Fruit fly (Drosophila melanogaster): ENCODE results near the gene CG31855.

CG31855 gene

DNA sequence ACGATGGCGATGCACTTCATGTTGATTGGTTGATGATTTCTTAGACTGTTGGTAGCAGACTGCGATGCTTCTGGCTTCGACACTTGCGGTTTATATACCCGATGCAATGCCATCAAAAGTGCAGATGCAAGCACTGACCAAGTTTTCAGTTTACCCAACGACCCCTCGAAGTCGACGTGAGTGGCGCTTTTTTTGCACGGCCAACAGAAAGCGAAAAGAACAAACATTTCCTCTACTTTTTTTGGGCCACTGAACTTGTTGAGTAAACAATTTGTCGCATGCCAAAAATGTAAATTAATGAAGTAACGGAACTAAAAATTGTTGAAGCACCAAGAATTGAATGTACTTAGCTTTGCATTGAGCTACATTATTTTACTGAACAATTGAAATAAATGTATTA is 42.6 kb downstream of the CG31855 start, which contains the start of gene Vm34Ca:
Vm34Ca (minus strand) TSS at position 66 of the 400 bp plus-strand sequence.
- TF ChIP-seq EcR (GFP tag; optimal IDR thresholded peaks at IDR 0.05) = no peak
- TF ChIP-seq psq (optimal IDR thresholded peaks at IDR 0.05) = no peak
- no peak for TF ChIP-seq CG8478 (optimal IDR thresholded peaks at IDR 0.05)
- no peak for TF ChIP-seq usp (GFP tag; optimal IDR thresholded peaks at IDR 0.05)
- no peak for TF ChIP-seq Dll (optimal IDR thresholded peaks at IDR 0.05)
- TF ChIP-seq pan (optimal IDR thresholded peaks at IDR 0.05) = no peak

DNA sequence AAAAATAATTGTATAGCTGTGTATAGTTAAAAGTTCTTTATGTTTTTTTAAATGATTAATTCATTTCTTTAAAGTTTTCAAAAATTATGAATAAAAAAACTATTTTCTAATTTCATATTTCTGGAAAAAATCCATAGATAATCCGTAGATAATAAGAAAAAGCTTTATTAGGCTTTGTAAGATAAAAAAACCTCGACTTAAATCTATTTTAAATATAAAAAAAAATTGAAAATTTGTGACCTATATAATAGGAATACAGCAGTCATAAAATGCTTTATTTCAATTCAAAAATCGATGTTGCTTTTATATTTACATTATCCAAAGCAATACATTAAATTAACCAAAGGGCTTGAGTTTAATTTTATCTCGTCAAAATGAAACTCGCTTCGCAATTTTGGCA is 43.2 kb downstream of the CG31855 start, which contains the start of gene Flad2:
Flad2 (plus strand) TSS at position 301 of the 400 bp plus-strand sequence.
- TF ChIP-seq pan (optimal IDR thresholded peaks at IDR 0.05) = no peak
- no peak for TF ChIP-seq usp (GFP tag; optimal IDR thresholded peaks at IDR 0.05)
- TF ChIP-seq psq (optimal IDR thresholded peaks at IDR 0.05) = no peak
- no peak for TF ChIP-seq CG8478 (optimal IDR thresholded peaks at IDR 0.05)
- TF ChIP-seq EcR (GFP tag; optimal IDR thresholded peaks at IDR 0.05) = no peak
- TF ChIP-seq Dll (optimal IDR thresholded peaks at IDR 0.05) = no peak

DNA sequence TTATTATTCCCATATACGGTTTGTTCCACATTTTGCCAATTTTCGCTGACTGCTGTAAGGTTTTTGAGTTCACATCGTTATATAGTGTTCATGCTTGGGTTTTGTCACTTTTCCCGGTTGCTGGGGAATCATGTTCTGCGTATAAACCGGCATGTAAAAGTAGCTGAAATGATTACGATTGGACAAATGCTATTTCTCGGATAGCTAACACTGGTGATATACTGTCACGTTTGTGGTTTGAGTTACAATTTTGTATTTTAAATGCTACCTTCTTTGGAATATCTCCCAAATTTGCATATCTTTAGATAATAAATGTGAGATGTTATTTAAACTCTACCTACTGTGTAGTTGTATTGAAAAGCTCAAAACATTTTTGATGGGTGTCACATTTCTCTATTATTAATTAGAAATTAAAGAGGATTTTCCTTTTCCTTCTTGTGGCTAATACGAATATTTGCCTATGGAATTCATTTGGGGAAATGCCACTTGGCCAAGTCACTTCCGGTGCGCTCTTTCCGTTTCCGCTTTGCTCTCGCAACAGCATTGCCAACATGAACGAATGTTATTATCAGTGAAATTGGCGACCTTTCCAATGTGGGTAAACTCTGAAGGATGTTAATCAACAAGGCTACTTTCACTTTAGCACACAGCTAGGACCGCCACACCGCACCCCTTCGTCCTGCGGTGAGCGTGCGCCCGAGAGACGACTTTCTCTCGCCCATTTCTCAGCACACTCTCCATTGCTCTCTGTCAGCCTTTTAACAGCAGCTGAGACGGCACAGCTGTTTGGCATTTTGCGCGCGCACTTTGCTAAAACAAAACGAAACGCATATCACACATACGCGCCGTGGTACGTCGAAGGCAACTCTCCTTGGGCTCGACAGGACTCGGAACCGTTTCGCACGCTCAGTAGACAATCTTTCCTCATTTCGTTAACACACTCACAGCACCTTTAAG is 45.8 kb downstream of the CG31855 start, which contains the start of the genes CG16956, CG42784 and CG43850:
CG16956 (minus strand) TSS at position 51 of the 957 bp plus-strand sequence.
CG42784 (plus strand) TSS at position 907 of the 957 bp plus-strand sequence.
CG43850 (plus strand) TSS at position 907 of the 957 bp plus-strand sequence.
- TF ChIP-seq usp (GFP tag; optimal IDR thresholded peaks at IDR 0.05) (no peak), pan (optimal IDR thresholded peaks at IDR 0.05) (no peak), Dll (optimal IDR thresholded peaks at IDR 0.05) (no peak), psq (optimal IDR thresholded peaks at IDR 0.05) (no peak), CG8478 (optimal IDR thresholded peaks at IDR 0.05) (no peak)

Measured in whole organism.